Fruit fly (Drosophila melanogaster) whole organism, pupa: ENCODE data around the gene Iyd.

ENCODE experiments used
- CG10348 ChIP-seq: fragments of 200-800 bp; sonication (Bioruptor generic); IDR thresholded peaks from 2 replicates; pipeline ENCODE4 v1.3.6; 2022; ENCODE audit warnings: missing biosample characterization, missing genetic modification characterization
- CG32121 ChIP-seq: fragments of 200-800 bp; sonication (Bioruptor generic); IDR thresholded peaks from 2 replicates; pipeline ENCODE4 v1.3.6; 2022; ENCODE audit warnings: missing biosample characterization, missing genetic modification characterization
- CG8159 ChIP-seq: fragments of 200-800 bp; sonication (Bioruptor generic); optimal IDR thresholded peaks from 3 replicates; lab custom pipeline; 2018; ENCODE audit warnings: missing biosample characterization, mild to moderate bottlenecking, missing genetic modification characterization, moderate library complexity
- CG8301 ChIP-seq: fragments of 200-800 bp; sonication (Bioruptor generic); optimal IDR thresholded peaks from 2 replicates; lab custom pipeline; 2018; ENCODE audit warnings: missing biosample characterization, mild to moderate bottlenecking, missing genetic modification characterization
- D1 ChIP-seq: fragments of 200-800 bp; sonication (Bioruptor generic); optimal IDR thresholded peaks from 2 replicates; lab custom pipeline; 2018; ENCODE audit warnings: missing biosample characterization, mild to moderate bottlenecking, missing genetic modification characterization, moderate library complexity
- Ets98B ChIP-seq: fragments of 200-800 bp; sonication (Bioruptor generic); IDR thresholded peaks from 2 replicates; pipeline ENCODE4 v1.3.6; 2022; ENCODE audit warnings: missing biosample characterization, missing genetic modification characterization
- Pif1A ChIP-seq: fragments of 200-800 bp; sonication (Bioruptor generic); optimal IDR thresholded peaks from 3 replicates; lab custom pipeline; 2016; ENCODE audit warnings: missing biosample characterization, missing genetic modification characterization
- rn ChIP-seq: fragments of 200-800 bp; sonication (Bioruptor generic); IDR thresholded peaks from 2 replicates; pipeline ENCODE4 v1.3.6; 2022; ENCODE audit warnings: missing biosample characterization, missing genetic modification characterization

- TF ChIP-seq CG32121 (GFP tag; lab: Robert Waterston, UW) (no peak), CG10348 (GFP tag; lab: Robert Waterston, UW) (no peak), Pif1A (GFP tag; lab: Kevin White, UChicago) (no peak), CG8159 (no peak), rn (GFP tag; lab: Robert Waterston, UW) (no peak), CG8301 (tag; lab: Kevin White, UChicago) (no peak), Ets98B (GFP tag; lab: Robert Waterston, UW) (no peak), D1 (tag; lab: Kevin White, UChicago) (no peak)
Observed at dm6 chr3L:11130535-11130934, 34.5 kb upstream of the Iyd start, which contains the start of gene nol.
